Worm (Caenorhabditis elegans): ENCODE measurements around the gene pmk-1.

Gene pmk-1

DNA sequence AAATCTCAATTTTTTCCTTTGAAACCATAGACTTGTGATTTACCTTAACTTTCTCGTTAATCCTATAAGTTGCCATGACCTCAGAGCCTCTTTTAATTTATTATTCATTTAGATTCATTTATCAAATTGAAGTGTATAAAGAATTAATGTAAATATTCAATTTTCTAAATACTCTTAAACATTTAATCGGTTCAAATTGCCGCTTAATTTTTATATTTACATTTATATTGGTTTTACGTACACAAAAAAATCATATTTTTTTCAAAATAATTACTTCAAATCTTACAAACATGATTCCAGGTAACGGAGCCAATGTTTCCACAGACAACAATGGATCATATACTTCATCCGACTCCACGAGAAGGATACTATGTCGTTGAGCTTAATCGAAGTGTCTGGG, at the start of gene pmk-1:
Gene pmk-1 (plus strand): TSS at position 301 of the 400 bp plus-strand sequence.
- TF ChIP-seq nhr-77 (tag; optimal IDR thresholded peaks at IDR 0.05) (no peak), ceh-32 (tag; optimal IDR thresholded peaks at IDR 0.05; ENCODE audit: poor library complexity) (no peak), madf-9 (GFP tag; conservative IDR thresholded peaks at IDR 0.05) (no peak), spr-1 (tag; optimal IDR thresholded peaks at IDR 0.05) (no peak), dmd-9 (GFP tag; IDR thresholded peaks at IDR 0.05) (no peak), fos-1 (tag; optimal IDR thresholded peaks at IDR 0.05) (no peak), ztf-11 (tag; optimal IDR thresholded peaks at IDR 0.05) (no peak), dmd-6 (GFP tag; IDR thresholded peaks at IDR 0.05) (no peak), hif-1 (tag; optimal IDR thresholded peaks at IDR 0.05) (no peak), nhr-25 (tag; optimal IDR thresholded peaks at IDR 0.05; ENCODE audit: borderline replicate concordance, insufficient read depth) (no peak), nhr-48 (tag; optimal IDR thresholded peaks at IDR 0.05) (no peak), zip-11 (GFP tag; IDR thresholded peaks at IDR 0.05) (no peak), zag-1 (tag; optimal IDR thresholded peaks at IDR 0.05) (no peak)

DNA sequence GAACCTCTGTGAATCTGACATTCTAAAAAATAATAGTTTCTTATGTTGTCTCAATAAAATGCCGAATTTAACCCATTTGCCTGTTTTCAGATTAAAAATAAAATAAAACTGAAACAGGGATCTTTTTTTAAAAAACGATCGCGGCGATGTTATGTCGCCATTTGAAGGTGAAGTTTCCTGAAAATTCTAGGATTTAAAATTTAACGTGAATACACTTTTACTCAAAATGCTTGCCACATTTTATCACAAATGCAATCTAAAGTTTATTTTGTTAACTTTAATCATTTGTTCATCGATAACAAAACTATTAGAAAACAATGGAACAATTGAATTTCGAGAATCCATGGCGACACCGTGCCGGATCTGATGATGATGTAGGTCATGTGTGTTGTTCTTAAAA, 49.0 kb upstream of the pmk-1 start, which contains the start of gene Y42H9AR.2:
Gene Y42H9AR.2 (plus strand): TSS at position 301 of the 400 bp plus-strand sequence.
- TF ChIP-seq ZK546.5 (tag; optimal IDR thresholded peaks at IDR 0.05): no peak
- TF ChIP-seq lim-7 (GFP tag; IDR thresholded peaks at IDR 0.05): no peak

ce11 chrIV:8102231-8102630, 46.4 kb upstream of the pmk-1 start, which contains the start of gene Y42H9AR.5:
TSS of gene Y42H9AR.5 (plus strand) at chrIV:8102531.
- no peak for TF ChIP-seq nhr-102 (tag; optimal IDR thresholded peaks at IDR 0.05)
- peak in 1 of 2 experiments; percentile 9 for TF ChIP-seq mdl-1 (tag; optimal IDR thresholded peaks at IDR 0.05)
- no peak for TF ChIP-seq fkh-10 (GFP tag; optimal IDR thresholded peaks at IDR 0.05)
- no peak for TF ChIP-seq nhr-11 (tag; optimal IDR thresholded peaks at IDR 0.05)
- no peak for TF ChIP-seq lim-7 (GFP tag; IDR thresholded peaks at IDR 0.05)
- TF ChIP-seq lir-3 (tag; optimal IDR thresholded peaks at IDR 0.05): no peak
- no peak for TF ChIP-seq set-16 (GFP tag; IDR thresholded peaks at IDR 0.05)
- TF ChIP-seq dmd-9 (GFP tag; IDR thresholded peaks at IDR 0.05): no peak
- no peak for TF ChIP-seq unc-39 (tag; optimal IDR thresholded peaks at IDR 0.05)
- no peak for TF ChIP-seq rbr-2 (tag; optimal IDR thresholded peaks at IDR 0.05)
- TF ChIP-seq aha-1 (tag): peak; percentile 12

DNA sequence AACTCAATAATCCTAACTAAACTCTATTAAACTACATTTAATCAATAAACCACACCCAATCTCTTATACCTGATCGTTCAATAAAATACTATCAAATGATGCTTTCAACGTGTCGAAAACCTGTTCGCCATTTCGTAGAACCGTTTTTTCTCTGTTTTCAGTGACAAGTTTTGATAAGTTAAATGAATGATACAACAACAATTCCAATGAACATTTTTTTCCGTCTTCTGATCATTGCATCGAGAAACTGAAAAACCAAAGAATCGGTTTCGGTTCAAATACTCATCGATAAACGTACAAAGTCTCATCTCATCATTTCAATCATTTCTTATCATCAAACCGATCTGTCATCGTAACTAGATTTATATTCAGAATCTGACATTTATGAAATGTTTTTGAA, 45.4 kb upstream of the pmk-1 start:
- TF ChIP-seq ceh-32 (tag; optimal IDR thresholded peaks at IDR 0.05; ENCODE audit: poor library complexity) (no peak), daf-19 (GFP tag; conservative IDR thresholded peaks at IDR 0.05) (no peak), nhr-11 (tag; optimal IDR thresholded peaks at IDR 0.05) (no peak), hif-1 (tag; optimal IDR thresholded peaks at IDR 0.05) (no peak), nhr-48 (tag; optimal IDR thresholded peaks at IDR 0.05) (peak; percentile 9), mxl-3 (GFP tag; optimal IDR thresholded peaks at IDR 0.05) (peak; percentile 73), unc-62 (GFP tag; optimal IDR thresholded peaks at IDR 0.05 in 1 of 2) (peak in 1 of 2 experiments; percentile 81), unc-62 (tag; optimal IDR thresholded peaks at IDR 0.05) (no peak), dmd-6 (GFP tag; IDR thresholded peaks at IDR 0.05) (peak; percentile 59; the same call in 1 of the 2 replicates)

DNA sequence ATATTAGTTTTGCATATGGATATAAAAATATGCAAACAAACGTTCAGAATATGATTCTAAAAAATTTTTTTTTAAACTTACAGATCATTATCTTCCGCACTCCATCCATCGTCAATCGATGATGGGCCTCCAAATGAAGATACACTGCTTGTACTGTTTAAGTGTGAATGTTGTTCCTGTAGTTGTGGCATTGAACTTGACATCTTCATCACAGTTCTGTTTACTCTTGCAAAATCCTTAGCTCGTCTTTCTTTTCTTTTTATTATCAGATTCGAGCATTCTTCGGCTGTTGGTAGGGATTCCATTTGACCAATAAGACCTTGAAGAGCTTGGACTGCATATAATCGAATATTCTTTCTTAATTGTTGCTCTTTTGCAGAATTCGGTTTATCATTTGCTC, 43.5 kb upstream of the pmk-1 start:
- TF ChIP-seq unc-62 (GFP tag; optimal IDR thresholded peaks at IDR 0.05 in 1 of 2) (peak in 1 of 2 experiments; percentile 94), unc-62 (tag; optimal IDR thresholded peaks at IDR 0.05) (no peak), mdl-1 (tag; optimal IDR thresholded peaks at IDR 0.05) (no peak)

DNA sequence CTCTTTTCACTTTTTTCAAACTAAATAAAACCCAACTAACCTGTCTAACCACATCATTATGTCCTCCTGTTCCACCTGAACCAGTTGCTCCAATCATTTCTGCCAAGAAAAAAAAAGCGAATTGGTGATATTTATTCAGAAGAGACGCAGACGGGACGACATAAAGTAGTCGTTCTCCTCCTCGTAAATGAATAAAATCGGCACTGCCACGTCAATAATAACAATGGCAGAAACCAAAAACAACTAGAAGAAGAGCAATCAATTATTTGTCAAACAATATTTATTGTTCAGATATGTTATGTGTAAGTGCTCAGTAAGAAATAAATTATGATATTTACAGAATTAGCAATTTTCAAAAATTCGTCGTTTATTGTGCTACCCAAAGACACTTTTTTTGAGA, 41.1 kb upstream of the pmk-1 start, which contains the start of gene rabs-5:
Gene rabs-5 (minus strand): TSS at position 101 of the 400 bp plus-strand sequence.
- no peak for TF ChIP-seq madf-5 (GFP tag; IDR thresholded peaks at IDR 0.05)
- TF ChIP-seq nhr-76 (tag; optimal IDR thresholded peaks at IDR 0.05): no peak
- TF ChIP-seq hlh-11 (tag; optimal IDR thresholded peaks at IDR 0.05): no peak
- no peak for TF ChIP-seq zip-11 (GFP tag; IDR thresholded peaks at IDR 0.05)
- TF ChIP-seq mes-2 (tag; optimal IDR thresholded peaks at IDR 0.05; ENCODE audit: poor library complexity, severe bottlenecking): no peak

All from whole organism, L4 larva.